Worm (Caenorhabditis elegans) whole organism, L2 larva: Measurements from ENCODE around the gene F47B8.1.

Experiments used
- C34F6.9 ChIP-seq: fragments of 150-350 bp; optimal IDR thresholded peaks from 2 replicates; lab custom pipeline; 2014; ENCODE audit warnings: missing biosample characterization, missing genetic modification characterization
- F13H6.1 ChIP-seq: sonication (generic microtip); optimal IDR thresholded peaks from 2 replicates; lab custom pipeline; 2016; ENCODE audit warnings: missing genetic modification characterization, missing compliant biosample characterization
- R02D3.7 ChIP-seq: fragments of 150-350 bp; optimal IDR thresholded peaks from 2 replicates; lab custom pipeline; 2014; ENCODE audit warnings: missing biosample characterization, missing genetic modification characterization
- Y55F3AM.14 ChIP-seq: fragments of 200-800 bp; sonication (Bioruptor generic); optimal IDR thresholded peaks from 2 replicates; lab custom pipeline; 2018; ENCODE audit warnings: mild to moderate bottlenecking, missing genetic modification characterization, missing compliant biosample characterization
- ZK546.5 ChIP-seq: sonication (generic microtip); optimal IDR thresholded peaks from 2 replicates; lab custom pipeline; 2017; ENCODE audit warnings: missing biosample characterization, missing genetic modification characterization
- alr-1 ChIP-seq: fragments of 150-350 bp; optimal IDR thresholded peaks from 2 replicates; lab custom pipeline; 2014; ENCODE audit warnings: missing biosample characterization, missing genetic modification characterization
- aly-2 ChIP-seq: fragments of 150-350 bp; optimal IDR thresholded peaks from 2 replicates; lab custom pipeline; 2014; ENCODE audit warnings: missing biosample characterization, missing genetic modification characterization
- ama-1 ChIP-seq: fragments of 150-350 bp; optimal IDR thresholded peaks from 2 replicates; lab custom pipeline; 2018; ENCODE audit warnings: inconsistent platforms
- blmp-1 ChIP-seq: sonication (generic microtip); optimal IDR thresholded peaks from 2 replicates; lab custom pipeline; 2017; ENCODE audit warnings: missing genetic modification characterization, mild to moderate bottlenecking, missing compliant biosample characterization, antibody characterized with exemption, moderate library complexity; ENCODE audit not compliant: insufficient read depth
- ceh-16 ChIP-seq: fragments of 150-350 bp; optimal IDR thresholded peaks from 2 replicates; lab custom pipeline; 2014; ENCODE audit warnings: missing biosample characterization, missing genetic modification characterization
- ceh-82 ChIP-seq: fragments of 150-350 bp; optimal IDR thresholded peaks from 2 replicates; lab custom pipeline; 2014; ENCODE audit warnings: missing biosample characterization, missing genetic modification characterization
- crh-2 ChIP-seq: sonication (generic microtip); optimal IDR thresholded peaks from 2 replicates; lab custom pipeline; 2017; ENCODE audit warnings: missing biosample characterization, missing genetic modification characterization
- dmd-4 ChIP-seq: sonication (generic microtip); optimal IDR thresholded peaks from 2 replicates; lab custom pipeline; 2017; ENCODE audit warnings: missing biosample characterization, missing genetic modification characterization
- egl-27 ChIP-seq: sonication (generic microtip); optimal IDR thresholded peaks from 3 replicates; lab custom pipeline; 2017; ENCODE audit warnings: missing biosample characterization, missing genetic modification reagents, missing genetic modification characterization
- elt-1 ChIP-seq: fragments of 150-350 bp; optimal IDR thresholded peaks from 2 replicates; lab custom pipeline; 2014; ENCODE audit warnings: missing biosample characterization, missing genetic modification characterization
- elt-3 ChIP-seq: sonication (generic microtip); optimal IDR thresholded peaks from 2 replicates; lab custom pipeline; 2017; ENCODE audit warnings: missing biosample characterization, missing genetic modification characterization
- fos-1 ChIP-seq: fragments of 150-350 bp; optimal IDR thresholded peaks from 2 replicates; lab custom pipeline; 2014; ENCODE audit warnings: missing biosample characterization, missing genetic modification characterization
- gmeb-1 ChIP-seq: fragments of 150-350 bp; optimal IDR thresholded peaks from 2 replicates; lab custom pipeline; 2014; ENCODE audit warnings: missing biosample characterization, missing genetic modification characterization
- lin-11 ChIP-seq: fragments of 150-350 bp; sonication (generic microtip); optimal IDR thresholded peaks from 2 replicates; lab custom pipeline; 2014; ENCODE audit warnings: missing biosample characterization, missing genetic modification characterization, inconsistent platforms, mixed read lengths
- lin-13 ChIP-seq: fragments of 150-350 bp; optimal IDR thresholded peaks from 2 replicates; lab custom pipeline; 2014; ENCODE audit warnings: missing biosample characterization, missing genetic modification reagents, missing genetic modification characterization
- lin-39 ChIP-seq: fragments of 150-350 bp; optimal IDR thresholded peaks from 2 replicates; lab custom pipeline; 2014; ENCODE audit warnings: missing biosample characterization, missing genetic modification reagents, missing genetic modification characterization
- lsy-2 ChIP-seq, 2 experiments: fragments of 150-350 bp in 1 of 2; sonication (generic microtip) in 1 of 2; optimal IDR thresholded peaks; 2 replicates each; lab custom pipeline; 2014 to 2017; ENCODE audit warnings: missing biosample characterization in 2 of 2, missing genetic modification characterization in 2 of 2
- mab-5 ChIP-seq: fragments of 150-350 bp; optimal IDR thresholded peaks from 2 replicates; lab custom pipeline; 2014; ENCODE audit warnings: missing biosample characterization, missing genetic modification characterization
- mbf-1 ChIP-seq: sonication (generic microtip); optimal IDR thresholded peaks from 2 replicates; lab custom pipeline; 2017; ENCODE audit warnings: missing biosample characterization, missing genetic modification characterization
- mdl-1 ChIP-seq, 2 experiments: fragments of 150-350 bp in 1 of 2; sonication (generic microtip) in 1 of 2; optimal IDR thresholded peaks; 2 replicates each; lab custom pipeline; 2017; ENCODE audit warnings: missing biosample characterization in 2 of 2, missing genetic modification characterization in 2 of 2
- nhr-10 ChIP-seq: sonication (generic microtip); optimal IDR thresholded peaks from 2 replicates; lab custom pipeline; 2017; ENCODE audit warnings: missing biosample characterization, missing genetic modification characterization
- nhr-11 ChIP-seq: fragments of 150-350 bp; optimal IDR thresholded peaks from 2 replicates; lab custom pipeline; 2014; ENCODE audit warnings: missing biosample characterization, missing genetic modification characterization
- nhr-12 ChIP-seq: fragments of 150-350 bp; optimal IDR thresholded peaks from 2 replicates; lab custom pipeline; 2014; ENCODE audit warnings: missing biosample characterization, missing genetic modification characterization
- nhr-129 ChIP-seq: fragments of 150-350 bp; optimal IDR thresholded peaks from 2 replicates; lab custom pipeline; 2014; ENCODE audit warnings: missing biosample characterization, missing genetic modification characterization
- nhr-21 ChIP-seq: fragments of 150-350 bp; optimal IDR thresholded peaks from 2 replicates; lab custom pipeline; 2014; ENCODE audit warnings: missing biosample characterization, missing genetic modification characterization
- nhr-23 ChIP-seq: fragments of 150-350 bp; optimal IDR thresholded peaks from 2 replicates; lab custom pipeline; 2014; ENCODE audit warnings: missing biosample characterization, missing genetic modification reagents, missing genetic modification characterization
- nhr-237 ChIP-seq: fragments of 150-350 bp; optimal IDR thresholded peaks from 2 replicates; lab custom pipeline; 2014; ENCODE audit warnings: missing biosample characterization, missing genetic modification characterization
- nhr-25 ChIP-seq: fragments of 150-350 bp; sonication (generic microtip); optimal IDR thresholded peaks from 3 replicates; lab custom pipeline; 2014; ENCODE audit warnings: missing biosample characterization, missing genetic modification characterization
- nhr-6 ChIP-seq: fragments of 150-350 bp; optimal IDR thresholded peaks from 2 replicates; lab custom pipeline; 2014; ENCODE audit warnings: missing biosample characterization, missing genetic modification characterization
- nhr-77 ChIP-seq: fragments of 150-350 bp; optimal IDR thresholded peaks from 2 replicates; lab custom pipeline; 2014; ENCODE audit warnings: missing biosample characterization, missing genetic modification characterization
- peb-1 ChIP-seq: fragments of 150-350 bp; optimal IDR thresholded peaks from 2 replicates; lab custom pipeline; 2014; ENCODE audit warnings: missing biosample characterization, missing genetic modification characterization
- sem-4 ChIP-seq: fragments of 150-350 bp; optimal IDR thresholded peaks from 2 replicates; lab custom pipeline; 2014; ENCODE audit warnings: missing biosample characterization, missing genetic modification reagents, missing genetic modification characterization
- skn-1 ChIP-seq: sonication (generic microtip); optimal IDR thresholded peaks from 2 replicates; lab custom pipeline; 2017; ENCODE audit warnings: missing biosample characterization, missing genetic modification characterization
- sma-3 ChIP-seq: sonication (generic microtip); optimal IDR thresholded peaks from 2 replicates; lab custom pipeline; 2016; ENCODE audit warnings: missing genetic modification reagents, missing genetic modification characterization, missing compliant biosample characterization
- sma-9 ChIP-seq, 2 experiments: fragments of 150-350 bp in 1 of 2; sonication (generic microtip) in 1 of 2; optimal IDR thresholded peaks; 2 replicates each; lab custom pipeline; 2014 to 2016; ENCODE audit warnings: missing genetic modification characterization in 2 of 2, mild to moderate bottlenecking in 1 of 2, missing biosample characterization in 1 of 2, missing compliant biosample characterization in 1 of 2, missing genetic modification reagents in 1 of 2, moderate library complexity in 1 of 2
- snpc-4 ChIP-seq: fragments of 150-350 bp; optimal IDR thresholded peaks from 2 replicates; lab custom pipeline; 2014; ENCODE audit warnings: missing biosample characterization, missing genetic modification characterization
- unc-39 ChIP-seq: fragments of 150-350 bp; optimal IDR thresholded peaks from 2 replicates; lab custom pipeline; 2014; ENCODE audit warnings: missing biosample characterization, missing genetic modification characterization
- unc-55 ChIP-seq: fragments of 150-350 bp; sonication (generic microtip); optimal IDR thresholded peaks from 3 replicates; lab custom pipeline; 2014; ENCODE audit warnings: missing biosample characterization, missing genetic modification reagents, missing genetic modification characterization
- unc-62 ChIP-seq: fragments of 150-350 bp; optimal IDR thresholded peaks from 2 replicates; lab custom pipeline; 2014; ENCODE audit warnings: missing biosample characterization, missing genetic modification reagents, missing genetic modification characterization
- zag-1 ChIP-seq: fragments of 150-350 bp; optimal IDR thresholded peaks from 2 replicates; lab custom pipeline; 2014; ENCODE audit warnings: missing biosample characterization, missing genetic modification characterization
- ztf-1 ChIP-seq: fragments of 200-800 bp; sonication (Bioruptor generic); conservative IDR thresholded peaks from 2 replicates; pipeline ENCODE4 v1.3.6; 2022; ENCODE audit warnings: missing genetic modification characterization, missing compliant biosample characterization
- ztf-11 ChIP-seq: sonication (generic microtip); optimal IDR thresholded peaks from 2 replicates; lab custom pipeline; 2017; ENCODE audit warnings: missing biosample characterization, missing genetic modification characterization
- ztf-4 ChIP-seq: fragments of 150-350 bp; optimal IDR thresholded peaks from 2 replicates; lab custom pipeline; 2014; ENCODE audit warnings: missing biosample characterization, missing genetic modification characterization

Gene F47B8.1

ce11 chrV:14350498-14350897 lies 36.4 kb upstream of the F47B8.1 start:
- TF ChIP-seq lin-13 (peak; percentile 11), mdl-1 (tag; optimal IDR thresholded peaks at IDR 0.05; lab: Kevin White, UChicago) (no peak), lin-11 (tag; lab: Kevin White, UChicago) (no peak), Y55F3AM.14 (GFP tag; lab: Kevin White, UChicago) (no peak), ama-1 (lab: Kevin White, UChicago) (no peak), nhr-21 (tag; lab: Kevin White, UChicago) (no peak), ceh-16 (tag; lab: Kevin White, UChicago) (no peak)

ce11 chrV:14347234-14347826 lies 33.2 kb upstream of the F47B8.1 start, which contains the start of gene cept-2:
Gene cept-2 (plus strand): TSS chrV:14347766.
- TF ChIP-seq lin-11 (tag; lab: Kevin White, UChicago), result peak; percentile 96
- TF ChIP-seq nhr-10 (tag; lab: Kevin White, UChicago), result no peak
- peak; percentile 97 for TF ChIP-seq C34F6.9 (tag; lab: Kevin White, UChicago)
- TF ChIP-seq nhr-6 (tag; lab: Kevin White, UChicago), result no peak
- TF ChIP-seq nhr-23 (tag; lab: Kevin White, UChicago), result no peak
- peak; percentile 75 for TF ChIP-seq ceh-82
- TF ChIP-seq nhr-21 (tag; lab: Kevin White, UChicago), result peak; percentile 91
- no peak for TF ChIP-seq aly-2 (tag; lab: Kevin White, UChicago)
- TF ChIP-seq peb-1, result no peak
- TF ChIP-seq lsy-2 (tag; optimal IDR thresholded peaks at IDR 0.05; lab: Kevin White, UChicago), result peak; percentile 80 to 96
- peak; percentile 93 for TF ChIP-seq F13H6.1 (tag; lab: Kevin White, UChicago)
- no peak for TF ChIP-seq nhr-11 (tag; lab: Kevin White, UChicago)
- peak; percentile 53 for TF ChIP-seq ama-1 (lab: Kevin White, UChicago)
- peak; percentile 72 for TF ChIP-seq egl-27
- TF ChIP-seq ztf-4, result peak; percentile 85
- TF ChIP-seq fos-1, result peak; percentile 76
- peak in 1 of 2 experiments; percentile 46 for TF ChIP-seq mdl-1 (tag; optimal IDR thresholded peaks at IDR 0.05; lab: Kevin White, UChicago)
- TF ChIP-seq elt-1, result no peak
- TF ChIP-seq unc-62, result no peak
- TF ChIP-seq nhr-25, result no peak
- TF ChIP-seq sma-9 (GFP tag; optimal IDR thresholded peaks at IDR 0.05; lab: Kevin White, UChicago), result peak; percentile 94
- TF ChIP-seq sma-9 (tag; optimal IDR thresholded peaks at IDR 0.05; lab: Kevin White, UChicago), result no peak
- peak; percentile 95 for TF ChIP-seq sem-4
- TF ChIP-seq skn-1 (tag; lab: Kevin White, UChicago), result peak; percentile 86
- TF ChIP-seq Y55F3AM.14 (GFP tag; lab: Kevin White, UChicago), result peak; percentile 12
- peak; percentile 94 for TF ChIP-seq lin-13
- TF ChIP-seq blmp-1 (tag; lab: Kevin White, UChicago), result peak; percentile 87
- TF ChIP-seq elt-3 (tag; lab: Kevin White, UChicago), result no peak
- peak; percentile 87 for TF ChIP-seq snpc-4
- peak; percentile 43 for TF ChIP-seq dmd-4 (tag; lab: Kevin White, UChicago)
- peak; percentile 56 for TF ChIP-seq zag-1 (tag; lab: Kevin White, UChicago)
- peak; percentile 88 for TF ChIP-seq mab-5 (tag; lab: Kevin White, UChicago)
- no peak for TF ChIP-seq nhr-237
- peak; percentile 64 for TF ChIP-seq ceh-16 (tag; lab: Kevin White, UChicago)
- no peak for TF ChIP-seq ztf-11 (tag; lab: Kevin White, UChicago)
- peak; percentile 66 for TF ChIP-seq nhr-77 (tag; lab: Kevin White, UChicago)
- TF ChIP-seq nhr-12 (tag; lab: Kevin White, UChicago), result no peak
- no peak for TF ChIP-seq ztf-1 (GFP tag; lab: Robert Waterston, UW)
- TF ChIP-seq alr-1, result no peak
- TF ChIP-seq R02D3.7 (tag; lab: Kevin White, UChicago), result peak; percentile 30
- peak; percentile 94 for TF ChIP-seq crh-2
- TF ChIP-seq lin-39 (tag; lab: Kevin White, UChicago), result no peak
- TF ChIP-seq sma-3 (GFP tag; lab: Kevin White, UChicago), result peak; percentile 95
- peak; percentile 95 for TF ChIP-seq nhr-129 (tag; lab: Kevin White, UChicago)
- peak; percentile 100 for TF ChIP-seq unc-55
- no peak for TF ChIP-seq mbf-1 (tag; lab: Kevin White, UChicago)
- peak; percentile 88 for TF ChIP-seq gmeb-1
- TF ChIP-seq unc-39 (tag; lab: Kevin White, UChicago), result no peak
- peak; percentile 29 for TF ChIP-seq ZK546.5 (tag; lab: Kevin White, UChicago)
